Worm (Caenorhabditis elegans): ENCODE results near the gene jmjd-1.1.

Gene jmjd-1.1

ce11 chrII:11761806-11762512 is 44.4 kb upstream of the jmjd-1.1 start:
- TF ChIP-seq nhr-23 (tag; optimal IDR thresholded peaks at IDR 0.05) = no peak
- TF ChIP-seq ztf-4 (tag; optimal IDR thresholded peaks at IDR 0.05) = peak; percentile 93
- TF ChIP-seq peb-1 (tag; optimal IDR thresholded peaks at IDR 0.05) = no peak
- TF ChIP-seq elt-3 (tag; optimal IDR thresholded peaks at IDR 0.05) = no peak
- TF ChIP-seq ceh-16 (tag; optimal IDR thresholded peaks at IDR 0.05) = no peak
- TF ChIP-seq sma-3 (GFP tag; optimal IDR thresholded peaks at IDR 0.05) = no peak
- TF ChIP-seq blmp-1 (tag; optimal IDR thresholded peaks at IDR 0.05; ENCODE audit: insufficient read depth) = no peak
- TF ChIP-seq crh-2 (tag; optimal IDR thresholded peaks at IDR 0.05) = peak; percentile 48
- no peak for TF ChIP-seq mdl-1 (tag; optimal IDR thresholded peaks at IDR 0.05)
- no peak for TF ChIP-seq zag-1 (tag; optimal IDR thresholded peaks at IDR 0.05)
- TF ChIP-seq fos-1 (tag; optimal IDR thresholded peaks at IDR 0.05) = no peak
- no peak for TF ChIP-seq egl-27 (tag; optimal IDR thresholded peaks at IDR 0.05)
- no peak for TF ChIP-seq aly-2 (tag; optimal IDR thresholded peaks at IDR 0.05)
- peak in 1 of 2 experiments; percentile 89 for TF ChIP-seq lsy-2 (tag; optimal IDR thresholded peaks at IDR 0.05)
- TF ChIP-seq nhr-12 (tag; optimal IDR thresholded peaks at IDR 0.05) = peak; percentile 53
- TF ChIP-seq nhr-25 (tag; optimal IDR thresholded peaks at IDR 0.05) = no peak
- TF ChIP-seq sma-9 (GFP tag; optimal IDR thresholded peaks at IDR 0.05) = no peak
- TF ChIP-seq sma-9 (tag; optimal IDR thresholded peaks at IDR 0.05) = no peak
- peak; percentile 69 for TF ChIP-seq unc-55 (GFP tag; optimal IDR thresholded peaks at IDR 0.05)
- no peak for TF ChIP-seq mab-5 (tag; optimal IDR thresholded peaks at IDR 0.05)
- no peak for TF ChIP-seq F13H6.1 (tag; optimal IDR thresholded peaks at IDR 0.05)
- TF ChIP-seq sem-4 (tag; optimal IDR thresholded peaks at IDR 0.05) = peak; percentile 89
- no peak for TF ChIP-seq R02D3.7 (tag; optimal IDR thresholded peaks at IDR 0.05)
- 0 out of 2 replicates have a peak, but pooled peaks have one; percentile 51 for TF ChIP-seq ztf-1 (GFP tag; conservative IDR thresholded peaks at IDR 0.05)
- TF ChIP-seq nhr-77 (tag; optimal IDR thresholded peaks at IDR 0.05) = no peak
- TF ChIP-seq ama-1 (optimal IDR thresholded peaks at IDR 0.05) = peak; percentile 99
- peak; percentile 82 for TF ChIP-seq lin-13 (GFP tag; optimal IDR thresholded peaks at IDR 0.05)
- no peak for TF ChIP-seq alr-1 (tag; optimal IDR thresholded peaks at IDR 0.05)
- no peak for TF ChIP-seq elt-1 (tag; optimal IDR thresholded peaks at IDR 0.05)
- peak; percentile 62 for TF ChIP-seq snpc-4 (tag; optimal IDR thresholded peaks at IDR 0.05)
- TF ChIP-seq C34F6.9 (tag; optimal IDR thresholded peaks at IDR 0.05) = peak; percentile 93
- TF ChIP-seq skn-1 (tag; optimal IDR thresholded peaks at IDR 0.05) = peak; percentile 89

ce11 chrII:11765506-11766152 is 40.7 kb upstream of the jmjd-1.1 start:
- no peak for TF ChIP-seq ZK546.5 (tag; optimal IDR thresholded peaks at IDR 0.05)
- TF ChIP-seq unc-62 (GFP tag; optimal IDR thresholded peaks at IDR 0.05) = no peak
- TF ChIP-seq fos-1 (tag; optimal IDR thresholded peaks at IDR 0.05) = no peak
- no peak for TF ChIP-seq mbf-1 (tag; optimal IDR thresholded peaks at IDR 0.05)
- no peak for TF ChIP-seq ceh-82 (tag; optimal IDR thresholded peaks at IDR 0.05)
- TF ChIP-seq aly-2 (tag; optimal IDR thresholded peaks at IDR 0.05) = no peak
- TF ChIP-seq nhr-21 (tag; optimal IDR thresholded peaks at IDR 0.05) = no peak
- no peak for TF ChIP-seq alr-1 (tag; optimal IDR thresholded peaks at IDR 0.05)
- TF ChIP-seq C34F6.9 (tag; optimal IDR thresholded peaks at IDR 0.05) = no peak

- TF ChIP-seq R02D3.7 (tag; optimal IDR thresholded peaks at IDR 0.05) = no peak
Measured at ce11 chrII:11766472-11766871, 39.9 kb upstream of the jmjd-1.1 start, which contains the start of gene F44E5.2. Gene F44E5.2 (plus strand): TSS chrII:11766772.

DNA sequence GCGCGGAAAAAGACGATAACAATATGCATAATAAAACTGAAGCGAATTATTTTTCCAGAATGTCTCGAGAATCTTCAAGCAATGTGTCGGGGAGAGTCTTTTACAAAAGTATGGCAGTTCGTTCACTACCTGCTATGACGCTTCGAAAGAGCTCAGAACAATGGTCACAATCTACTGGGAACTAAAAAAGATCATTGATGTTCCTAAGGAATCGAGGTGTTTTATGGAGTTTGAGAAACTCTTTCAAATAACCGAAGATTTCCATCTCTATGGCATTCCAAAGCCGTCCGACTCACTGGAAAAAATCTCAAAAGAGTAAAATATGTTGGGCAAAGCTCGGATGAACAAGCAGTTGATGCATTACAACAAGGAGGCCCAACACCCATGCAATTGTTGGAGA is 34.0 kb upstream of the jmjd-1.1 start, which contains the start of gene F44E5.15:
Gene F44E5.15 (plus strand): TSS at position 301 of the 400 bp plus-strand sequence.
- TF ChIP-seq snpc-4 (tag; optimal IDR thresholded peaks at IDR 0.05) (no peak), gmeb-1 (tag; optimal IDR thresholded peaks at IDR 0.05) (no peak), ama-1 (optimal IDR thresholded peaks at IDR 0.05) (no peak), fos-1 (tag; optimal IDR thresholded peaks at IDR 0.05) (no peak)
